Worm (Caenorhabditis elegans): ENCODE results near the gene sra-37.

The sra-37 gene

DNA sequence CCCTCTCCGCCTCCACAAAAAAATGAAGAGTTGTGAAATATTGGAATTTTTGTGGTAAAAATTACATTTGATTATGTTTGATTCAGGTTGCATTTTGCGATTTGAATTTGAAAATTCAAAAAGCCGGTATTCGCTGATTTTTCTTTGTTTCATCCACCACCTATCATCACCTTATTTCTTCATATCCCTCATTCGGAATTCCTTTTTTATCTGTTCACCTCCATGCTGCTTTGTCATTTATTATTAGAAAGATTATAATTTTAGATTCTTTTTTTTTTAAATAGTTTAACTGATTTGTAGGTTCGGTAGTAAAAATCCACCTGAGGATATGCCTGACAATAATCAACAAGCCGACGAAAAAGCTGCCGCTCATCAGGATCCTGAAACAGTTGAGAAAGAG is 40.5 kb downstream of the sra-37 start, which contains the start of gene mct-3:
TSS of gene mct-3 (plus strand) at position 301 of the 400 bp plus-strand sequence.
- no peak for TF ChIP-seq unc-62 (GFP tag; optimal IDR thresholded peaks at IDR 0.05)

DNA sequence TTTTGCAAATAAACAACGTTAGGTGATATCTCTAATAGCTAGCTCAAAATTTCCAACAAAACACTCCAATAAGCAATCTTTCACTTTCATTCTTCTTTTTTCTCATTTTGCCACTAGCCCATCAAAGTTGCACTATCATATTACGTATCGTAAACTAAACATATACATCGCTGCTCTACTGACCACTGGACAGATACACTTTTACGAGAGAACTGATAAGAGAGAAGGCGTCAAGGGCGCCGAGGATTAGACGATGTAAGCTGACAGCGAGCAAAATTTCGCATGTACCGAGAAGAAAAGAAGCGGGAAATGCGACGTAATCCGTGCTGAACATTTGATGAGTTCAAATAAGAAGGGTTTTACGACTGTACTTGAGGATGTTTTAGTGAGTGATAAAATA is 41.6 kb downstream of the sra-37 start:
- TF ChIP-seq unc-62 (GFP tag; optimal IDR thresholded peaks at IDR 0.05) = no peak

DNA sequence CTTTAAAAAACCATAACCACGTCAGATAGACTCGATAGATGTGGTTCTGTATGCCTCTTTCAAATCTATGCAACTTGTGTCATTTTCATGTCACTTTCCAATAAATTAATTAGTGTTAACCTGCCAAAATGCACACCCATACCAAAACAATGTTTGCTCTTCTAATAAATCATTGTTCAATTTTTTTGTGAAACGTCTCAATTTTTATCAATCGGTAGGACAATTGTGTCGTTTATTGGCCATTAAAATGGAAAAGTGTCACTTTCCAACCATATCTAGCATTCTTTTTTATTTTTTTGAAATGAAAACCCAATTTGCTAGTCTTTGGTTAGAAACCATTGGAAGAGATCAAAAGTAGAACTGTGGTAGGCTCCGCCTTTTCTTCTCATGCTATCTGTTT is 42.8 kb downstream of the sra-37 start:
- TF ChIP-seq unc-62 (GFP tag; optimal IDR thresholded peaks at IDR 0.05) = no peak

DNA sequence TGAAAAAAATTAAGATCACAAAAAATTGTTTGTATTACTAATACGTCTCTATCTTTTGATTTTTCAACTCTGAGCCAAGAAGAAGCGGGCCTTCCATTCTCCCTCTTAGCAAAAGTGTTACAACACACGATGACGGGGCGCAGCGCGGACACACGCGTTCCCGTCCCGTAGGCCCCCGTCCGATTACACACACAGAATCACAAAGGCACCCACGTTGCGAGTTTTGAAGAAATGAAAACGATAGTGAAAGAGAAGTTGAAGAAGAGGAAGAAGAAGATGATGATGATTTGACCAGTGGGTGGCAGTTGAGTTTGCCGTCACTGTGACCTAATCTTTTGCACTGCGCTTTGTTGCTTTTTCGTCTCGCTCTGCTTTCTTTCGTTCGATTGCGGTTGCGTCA is 47.1 kb downstream of the sra-37 start:
- no peak for TF ChIP-seq unc-62 (GFP tag; optimal IDR thresholded peaks at IDR 0.05)

DNA sequence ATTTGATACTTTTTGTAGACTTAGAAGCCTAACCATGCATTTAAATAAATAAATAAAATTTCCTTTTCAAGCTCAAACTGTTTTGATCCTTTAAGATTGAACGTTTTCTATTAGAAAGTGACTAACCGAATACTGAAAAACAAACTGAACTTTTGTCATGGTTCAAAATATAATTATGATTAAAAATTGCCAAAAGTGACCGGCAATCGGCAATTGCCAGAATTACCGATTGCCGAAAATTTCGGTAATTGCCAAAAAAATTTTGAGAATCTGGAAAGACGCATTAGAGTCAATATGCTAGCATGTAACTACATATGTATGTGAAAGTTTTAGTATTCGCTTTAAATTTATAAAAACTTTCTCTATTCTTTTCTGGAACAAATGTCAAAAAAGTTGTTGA is 49.5 kb downstream of the sra-37 start, which contains the start of gene M03B6.5:
TSS of gene M03B6.5 (plus strand) at position 301 of the 400 bp plus-strand sequence.
- TF ChIP-seq unc-62 (GFP tag; optimal IDR thresholded peaks at IDR 0.05) = no peak

DNA sequence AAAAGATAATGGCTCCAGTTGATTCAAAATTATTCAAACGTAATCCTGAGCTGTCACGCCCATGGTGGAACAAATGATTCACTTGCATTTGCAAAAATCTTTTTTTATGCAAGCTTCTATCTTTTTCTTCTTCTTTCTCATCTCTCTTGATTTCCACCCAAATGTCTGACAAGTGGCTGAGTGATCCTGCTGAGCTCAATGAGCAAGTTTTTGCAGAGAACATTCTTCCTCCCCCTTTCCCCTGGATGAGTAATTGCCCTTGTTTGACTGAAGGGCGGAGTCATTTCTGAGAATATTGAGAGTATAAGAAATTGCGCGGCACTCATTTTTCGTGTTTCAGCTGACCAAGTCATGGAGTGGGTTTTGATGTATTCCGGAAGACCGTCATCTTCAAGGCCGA is 51.9 kb downstream of the sra-37 start, which contains the start of gene M03B6.1:
TSS of gene M03B6.1 (plus strand) at position 334 of the 400 bp plus-strand sequence.
- no peak for TF ChIP-seq unc-62 (GFP tag; optimal IDR thresholded peaks at IDR 0.05)

Data from whole organism, dauer.